Fruit fly (Drosophila melanogaster) whole organism, wandering third instar larva: ENCODE results near the gene MSAmiP.

Experiments used
- Abd-B ChIP-seq: fragments of >200 bp; optimal IDR thresholded peaks from 2 replicates; lab custom pipeline; 2017; ENCODE audit warnings: missing biosample characterization, missing genetic modification characterization
- Hnf4 ChIP-seq: fragments of 200-800 bp; sonication (Bioruptor generic); optimal IDR thresholded peaks from 2 replicates; lab custom pipeline; 2016; ENCODE audit warnings: missing biosample characterization, mild to moderate bottlenecking, missing genetic modification characterization
- Hr78 ChIP-seq: fragments of >200 bp; optimal IDR thresholded peaks from 2 replicates; lab custom pipeline; 2017; ENCODE audit warnings: missing biosample characterization, missing genetic modification characterization
- Mio ChIP-seq: sonication (Bioruptor generic); optimal IDR thresholded peaks from 2 replicates; lab custom pipeline; 2016; ENCODE audit warnings: missing biosample characterization, missing genetic modification characterization
- Sp1 ChIP-seq: fragments of 200-800 bp; sonication (Bioruptor generic); optimal IDR thresholded peaks from 3 replicates; lab custom pipeline; 2019; ENCODE audit warnings: missing biosample characterization, mild to moderate bottlenecking, missing genetic modification characterization, moderate library complexity
- dmrt93B ChIP-seq: fragments of 200-800 bp; sonication (Bioruptor generic); optimal IDR thresholded peaks from 2 replicates; lab custom pipeline; 2018; ENCODE audit warnings: missing biosample characterization, mild to moderate bottlenecking, missing genetic modification characterization
- h ChIP-seq: fragments of 200-800 bp; sonication (Bioruptor generic); optimal IDR thresholded peaks from 3 replicates; lab custom pipeline; 2016; ENCODE audit warnings: missing biosample characterization, mild to moderate bottlenecking, missing genetic modification characterization
- pan ChIP-seq: fragments of >200 bp; optimal IDR thresholded peaks from 2 replicates; lab custom pipeline; 2017
- usp ChIP-seq: fragments of >200 bp; optimal IDR thresholded peaks from 2 replicates; lab custom pipeline; 2017; ENCODE audit warnings: missing biosample characterization, missing genetic modification characterization

DNA sequence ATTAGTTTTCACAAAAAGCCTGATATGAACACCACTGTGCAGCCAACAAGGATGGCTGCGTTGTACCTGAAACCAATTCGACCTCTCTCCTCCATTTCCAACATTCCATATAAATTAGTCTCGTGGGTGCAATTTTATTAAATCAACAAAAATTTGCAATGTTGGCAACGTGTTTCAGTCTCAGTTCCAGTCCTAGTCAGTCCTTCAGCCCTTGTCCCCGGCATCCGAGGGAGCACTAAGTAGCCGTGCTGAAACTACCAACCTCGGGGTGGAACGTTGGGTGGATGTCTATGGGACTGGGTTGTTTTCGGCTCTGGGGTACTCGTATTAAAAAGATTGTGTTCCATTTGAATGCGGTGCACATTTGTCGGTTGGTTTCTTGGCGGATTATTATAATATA lies 92.0 kb downstream of the MSAmiP start:
- TF ChIP-seq Sp1 (GFP tag; lab: Kevin White, UChicago) (no peak), h (no peak), pan (lab: Kevin White, UChicago) (no peak), Mio (GFP tag; lab: Kevin White, UChicago) (no peak), Hnf4 (GFP tag; lab: Kevin White, UChicago) (no peak), usp (GFP tag; lab: Kevin White, UChicago) (no peak), Hr78 (GFP tag; lab: Kevin White, UChicago) (no peak), Abd-B (GFP tag; lab: Kevin White, UChicago) (no peak), dmrt93B (no peak)
